Fruit fly (Drosophila melanogaster) whole organism, prepupa: ENCODE data around the gene CG14245.

Experiments
- Blimp-1 ChIP-seq: fragments of 200-800 bp; sonication (Bioruptor generic); optimal IDR thresholded peaks from 3 replicates; lab custom pipeline; 2017; ENCODE audit warnings: missing biosample characterization, missing genetic modification characterization, mild to moderate bottlenecking, moderate library complexity, missing genetic modification reagents
- CG10669 ChIP-seq: fragments of 200-800 bp; sonication (Bioruptor generic); optimal IDR thresholded peaks from 3 replicates; lab custom pipeline; 2018; ENCODE audit warnings: missing biosample characterization, mild to moderate bottlenecking, missing genetic modification characterization, moderate library complexity
- CG11902 ChIP-seq: fragments of 200-800 bp; sonication (Bioruptor generic); optimal IDR thresholded peaks from 3 replicates; lab custom pipeline; 2016; ENCODE audit warnings: missing biosample characterization, missing genetic modification characterization
- CG15336 ChIP-seq: fragments of 200-800 bp; sonication (Bioruptor generic); IDR thresholded peaks from 2 replicates; pipeline ENCODE4 v1.3.6; 2022; ENCODE audit warnings: missing biosample characterization, missing genetic modification characterization
- CG1621 ChIP-seq: fragments of 200-800 bp; sonication (Bioruptor generic); optimal IDR thresholded peaks from 3 replicates; lab custom pipeline; 2018; ENCODE audit warnings: missing biosample characterization, mild to moderate bottlenecking, missing genetic modification characterization
- CG16779 ChIP-seq: fragments of 200-800 bp; sonication (Bioruptor generic); optimal IDR thresholded peaks from 3 replicates; lab custom pipeline; 2017; ENCODE audit warnings: missing biosample characterization, mild to moderate bottlenecking, missing genetic modification characterization
- CG3032 ChIP-seq: fragments of 200-800 bp; optimal IDR thresholded peaks from 2 replicates; lab custom pipeline; 2019; ENCODE audit warnings: missing biosample characterization, mild to moderate bottlenecking, missing genetic modification characterization, moderate library complexity
- CG31627 ChIP-seq: fragments of 200-800 bp; sonication (Bioruptor generic); optimal IDR thresholded peaks from 3 replicates; lab custom pipeline; 2016; ENCODE audit warnings: missing biosample characterization, missing genetic modification characterization
- CG32006 ChIP-seq: fragments of 200-800 bp; sonication (Bioruptor generic); optimal IDR thresholded peaks from 3 replicates; lab custom pipeline; 2017; ENCODE audit warnings: missing biosample characterization, mild to moderate bottlenecking, missing genetic modification characterization
- CG3919 ChIP-seq: fragments of 200-800 bp; sonication (Bioruptor generic); optimal IDR thresholded peaks from 3 replicates; lab custom pipeline; 2016; ENCODE audit warnings: missing biosample characterization, missing genetic modification characterization
- CG4318 ChIP-seq: fragments of 200-800 bp; sonication (Bioruptor generic); optimal IDR thresholded peaks from 3 replicates; lab custom pipeline; 2017; ENCODE audit warnings: missing biosample characterization, mild to moderate bottlenecking, missing genetic modification characterization
- CG6163 ChIP-seq: fragments of 200-800 bp; sonication (Bioruptor generic); IDR thresholded peaks from 3 replicates; pipeline ENCODE4 v1.3.6; 2022; ENCODE audit warnings: missing biosample characterization, missing genetic modification characterization
- CG6808 ChIP-seq: fragments of 200-800 bp; sonication (Bioruptor generic); optimal IDR thresholded peaks from 3 replicates; lab custom pipeline; 2017; ENCODE audit warnings: missing biosample characterization, missing genetic modification characterization, mild to moderate bottlenecking, moderate library complexity, missing genetic modification reagents
- CG8119 ChIP-seq: fragments of 200-800 bp; sonication (Bioruptor generic); IDR thresholded peaks from 3 replicates; pipeline ENCODE4 v1.3.6; 2022; ENCODE audit warnings: missing biosample characterization, missing genetic modification characterization
- CG8632 ChIP-seq: fragments of 200-800 bp; sonication (Bioruptor generic); optimal IDR thresholded peaks from 3 replicates; lab custom pipeline; 2016; ENCODE audit warnings: missing biosample characterization, missing genetic modification characterization
- Eip78C ChIP-seq: fragments of 200-800 bp; sonication (Bioruptor generic); peaks from one replicate; lab custom pipeline; 2016; ENCODE audit warnings: missing biosample characterization, missing genetic modification characterization
- Gug ChIP-seq: fragments of 200-800 bp; sonication (Bioruptor generic); IDR thresholded peaks from 2 replicates; pipeline ENCODE4 v1.3.6; 2022; ENCODE audit warnings: missing biosample characterization, missing genetic modification characterization
- Hr38 ChIP-seq: sonication (Bioruptor generic); optimal IDR thresholded peaks from 2 replicates; lab custom pipeline; 2016; ENCODE audit warnings: missing biosample characterization, missing genetic modification characterization
- Hr39 ChIP-seq: fragments of 200-800 bp; sonication (Bioruptor generic); optimal IDR thresholded peaks from 2 replicates; lab custom pipeline; 2016; ENCODE audit warnings: missing biosample characterization, missing genetic modification characterization
- Hr4 ChIP-seq: fragments of 200-800 bp; sonication (Bioruptor generic); optimal IDR thresholded peaks from 3 replicates; lab custom pipeline; 2016; ENCODE audit warnings: missing biosample characterization, missing genetic modification characterization
- Lpt ChIP-seq: fragments of 200-800 bp; sonication (Bioruptor generic); optimal IDR thresholded peaks from 3 replicates; lab custom pipeline; 2016; ENCODE audit warnings: missing biosample characterization, missing genetic modification characterization
- Met ChIP-seq: fragments of 200-800 bp; sonication (Bioruptor generic); optimal IDR thresholded peaks from 3 replicates; lab custom pipeline; 2016; ENCODE audit warnings: missing biosample characterization, missing genetic modification characterization
- Sox14 ChIP-seq: fragments of 200-800 bp; sonication (Bioruptor generic); optimal IDR thresholded peaks from 3 replicates; lab custom pipeline; 2016; ENCODE audit warnings: missing biosample characterization, missing genetic modification characterization
- achi ChIP-seq: fragments of 200-800 bp; sonication (Bioruptor generic); optimal IDR thresholded peaks from 3 replicates; lab custom pipeline; 2016; ENCODE audit warnings: missing biosample characterization, missing genetic modification characterization
- cyc ChIP-seq: fragments of 200-800 bp; sonication (Bioruptor generic); optimal IDR thresholded peaks from 3 replicates; lab custom pipeline; 2016; ENCODE audit warnings: missing biosample characterization, missing genetic modification characterization
- dac ChIP-seq: fragments of 200-800 bp; sonication (Bioruptor generic); optimal IDR thresholded peaks from 2 replicates; lab custom pipeline; 2017; ENCODE audit warnings: missing biosample characterization, mild to moderate bottlenecking, missing genetic modification characterization
- eg ChIP-seq: fragments of 200-800 bp; sonication (Bioruptor generic); IDR thresholded peaks from 3 replicates; pipeline ENCODE4 v1.3.6; 2022; ENCODE audit warnings: missing biosample characterization, missing genetic modification characterization
- esn ChIP-seq: fragments of 200-800 bp; sonication (Bioruptor generic); optimal IDR thresholded peaks from 2 replicates; lab custom pipeline; 2016; ENCODE audit warnings: missing biosample characterization, mild to moderate bottlenecking, missing genetic modification characterization, moderate library complexity
- fd85E ChIP-seq: fragments of 200-800 bp; sonication (Bioruptor generic); optimal IDR thresholded peaks from 3 replicates; lab custom pipeline; 2016; ENCODE audit warnings: missing biosample characterization, missing genetic modification characterization
- fkh ChIP-seq: fragments of 200-800 bp; sonication (Bioruptor generic); optimal IDR thresholded peaks from 3 replicates; lab custom pipeline; 2017; ENCODE audit warnings: missing biosample characterization, mild to moderate bottlenecking, missing genetic modification characterization, moderate library complexity
- lz ChIP-seq: fragments of 200-800 bp; sonication (Bioruptor generic); optimal IDR thresholded peaks from 3 replicates; lab custom pipeline; 2016; ENCODE audit warnings: missing biosample characterization, missing genetic modification characterization
- net ChIP-seq: fragments of 200-800 bp; sonication (Bioruptor generic); optimal IDR thresholded peaks from 3 replicates; lab custom pipeline; 2016; ENCODE audit warnings: missing biosample characterization, missing genetic modification characterization
- pdm3 ChIP-seq: fragments of 200-800 bp; sonication (Bioruptor generic); optimal IDR thresholded peaks from 3 replicates; lab custom pipeline; 2016; ENCODE audit warnings: missing biosample characterization, missing genetic modification characterization
- salr ChIP-seq, 2 experiments: fragments of 200-800 bp; sonication (Bioruptor generic); optimal IDR thresholded peaks; 3 replicates each; lab custom pipeline; 2016 to 2018; ENCODE audit warnings: missing biosample characterization in 2 of 2, missing genetic modification characterization in 2 of 2, mild to moderate bottlenecking in 1 of 2
- ss ChIP-seq, 2 experiments: fragments of 200-800 bp; sonication (Bioruptor generic); optimal IDR thresholded peaks; 2 replicates in 1 of 2; 3 replicates in 1 of 2; lab custom pipeline; 2017 to 2018; ENCODE audit warnings: mild to moderate bottlenecking in 2 of 2, missing biosample characterization in 2 of 2, missing genetic modification characterization in 2 of 2, moderate library complexity in 1 of 2
- svp ChIP-seq: fragments of 200-800 bp; sonication (Bioruptor generic); peaks from one replicate; lab custom pipeline; 2016; ENCODE audit warnings: missing biosample characterization, missing genetic modification characterization
- topi ChIP-seq: fragments of 200-800 bp; sonication (Bioruptor generic); optimal IDR thresholded peaks from 3 replicates; lab custom pipeline; 2016; ENCODE audit warnings: missing biosample characterization, missing genetic modification characterization

CG14245 gene

DNA sequence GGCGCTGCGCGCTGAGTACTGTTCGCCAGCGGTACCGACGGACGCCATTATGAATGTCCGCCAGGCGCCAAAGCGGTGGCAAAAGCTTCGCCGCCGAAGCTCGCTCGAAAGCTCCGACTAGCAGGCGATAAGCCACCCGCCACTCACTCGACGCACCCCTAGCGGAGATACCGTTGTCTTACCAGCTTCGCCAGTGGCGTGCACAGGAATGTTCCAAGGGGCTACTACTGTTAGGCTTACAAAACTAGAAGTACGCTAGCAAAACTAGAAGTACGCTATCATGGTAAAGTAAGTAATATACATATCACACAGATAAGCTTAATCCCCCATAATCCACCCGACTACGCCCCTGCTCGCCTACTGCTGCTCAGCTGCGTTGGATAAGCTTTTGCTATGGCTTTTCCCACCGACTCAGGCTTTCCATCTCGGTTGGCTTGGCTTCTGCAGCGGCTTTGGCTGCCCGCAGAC is 14.4 kb upstream of the CG14245 start, which contains the start of gene amon (continued):
- TF ChIP-seq CG11902: peak; percentile 97
- TF ChIP-seq net: peak; percentile 95
- peak; percentile 78 for TF ChIP-seq Blimp-1 (GFP tag; lab: Kevin White, UChicago)
- peak; percentile 94 for TF ChIP-seq topi (GFP tag; lab: Kevin White, UChicago)
- peak; percentile 96 for TF ChIP-seq CG16779 (tag; lab: Kevin White, UChicago)
- TF ChIP-seq CG3919 (GFP tag; lab: Kevin White, UChicago): peak; percentile 97
- TF ChIP-seq CG10669: peak; percentile 96
- peak; percentile 97 for TF ChIP-seq svp
- peak; percentile 89 for TF ChIP-seq fkh (GFP tag; lab: Kevin White, UChicago)
- TF ChIP-seq salr (GFP tag; optimal IDR thresholded peaks at IDR 0.05; lab: Kevin White, UChicago): peak; percentile 86 to 96
- TF ChIP-seq CG4318 (GFP tag; lab: Kevin White, UChicago): peak; percentile 95
- peak; percentile 95 for TF ChIP-seq Met (GFP tag; lab: Kevin White, UChicago)
- peak; percentile 71 for TF ChIP-seq Hr38
- TF ChIP-seq Gug (GFP tag; lab: Robert Waterston, UW): peak; percentile 97
- peak; percentile 91 for TF ChIP-seq CG8632 (GFP tag; lab: Kevin White, UChicago)
- TF ChIP-seq Lpt (GFP tag; lab: Kevin White, UChicago): peak; percentile 88
- TF ChIP-seq ss (GFP tag; optimal IDR thresholded peaks at IDR 0.05; lab: Kevin White, UChicago): peak; percentile 94 to 95
- TF ChIP-seq lz (GFP tag; lab: Kevin White, UChicago): peak; percentile 96

DNA sequence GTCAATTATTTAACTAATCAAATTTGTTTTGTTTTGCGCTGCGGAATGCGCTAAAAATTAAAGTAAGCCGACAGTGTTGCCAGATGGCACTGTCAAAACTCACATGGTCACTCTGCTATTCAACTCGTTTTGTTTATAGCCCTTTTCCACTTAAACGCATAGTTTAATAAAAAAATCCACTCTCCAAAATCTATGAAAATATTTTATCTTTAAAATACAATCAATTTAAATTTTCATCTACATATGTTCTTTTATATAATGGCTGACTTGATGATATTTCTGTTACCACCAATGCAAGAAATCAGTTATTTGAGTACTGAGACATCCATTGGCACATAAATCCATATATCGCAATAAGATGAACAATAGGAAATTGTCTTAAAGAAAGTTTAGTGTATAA is 11.2 kb upstream of the CG14245 start, which contains the start of gene CG6425:
Gene CG6425 (minus strand): TSS at position 95 of the 400 bp plus-strand sequence.
- no peak for TF ChIP-seq Hr4 (GFP tag; lab: Kevin White, UChicago)
- peak; percentile 35 for TF ChIP-seq pdm3 (GFP tag; lab: Kevin White, UChicago)
- peak; percentile 12 for TF ChIP-seq CG6808 (GFP tag; lab: Kevin White, UChicago)
- peak; percentile 25 for TF ChIP-seq CG11902
- peak; percentile 24; the same call in 1 of the 2 replicates for TF ChIP-seq CG15336 (GFP tag; lab: Robert Waterston, UW)
- peak; percentile 30 for TF ChIP-seq Sox14
- no peak for TF ChIP-seq CG6163 (GFP tag; lab: Robert Waterston, UW)
- peak; percentile 41 for TF ChIP-seq Hr39
- peak; percentile 19 for TF ChIP-seq dac (GFP tag; lab: Kevin White, UChicago)
- TF ChIP-seq CG31627 (GFP tag; lab: Kevin White, UChicago): peak; percentile 61
- peak; percentile 23 for TF ChIP-seq topi (GFP tag; lab: Kevin White, UChicago)
- TF ChIP-seq svp: peak; percentile 52
- peak; percentile 32 for TF ChIP-seq esn
- peak; percentile 38 for TF ChIP-seq cyc (GFP tag; lab: Kevin White, UChicago)
- TF ChIP-seq CG8632 (GFP tag; lab: Kevin White, UChicago): no peak
- TF ChIP-seq eg: no peak
- peak; percentile 35 for TF ChIP-seq Eip78C
- peak; percentile 41; the same call in 2 of the 3 replicates for TF ChIP-seq CG8119 (GFP tag; lab: Robert Waterston, UW)
- TF ChIP-seq lz (GFP tag; lab: Kevin White, UChicago): peak; percentile 18
- no peak for TF ChIP-seq achi (GFP tag; lab: Kevin White, UChicago)
- TF ChIP-seq salr (GFP tag; optimal IDR thresholded peaks at IDR 0.05; lab: Kevin White, UChicago): peak in 1 of 2 experiments; percentile 22
- peak; percentile 41 for TF ChIP-seq CG32006 (GFP tag; lab: Kevin White, UChicago)
- peak; percentile 44 for TF ChIP-seq CG3032 (tag; lab: Kevin White, UChicago)

dm6 chr3R:26717864-26718263 is 10.7 kb upstream of the CG14245 start, which contains the start of gene Yif1:
Gene Yif1 (plus strand): TSS chr3R:26717871.
- TF ChIP-seq fd85E (GFP tag; lab: Kevin White, UChicago) (no peak), CG3032 (tag; lab: Kevin White, UChicago) (no peak), CG1621 (tag; lab: Kevin White, UChicago) (peak; percentile 87)
